Fruit fly (Drosophila melanogaster): ENCODE results near the gene CG34109.

The CG34109 gene

DNA sequence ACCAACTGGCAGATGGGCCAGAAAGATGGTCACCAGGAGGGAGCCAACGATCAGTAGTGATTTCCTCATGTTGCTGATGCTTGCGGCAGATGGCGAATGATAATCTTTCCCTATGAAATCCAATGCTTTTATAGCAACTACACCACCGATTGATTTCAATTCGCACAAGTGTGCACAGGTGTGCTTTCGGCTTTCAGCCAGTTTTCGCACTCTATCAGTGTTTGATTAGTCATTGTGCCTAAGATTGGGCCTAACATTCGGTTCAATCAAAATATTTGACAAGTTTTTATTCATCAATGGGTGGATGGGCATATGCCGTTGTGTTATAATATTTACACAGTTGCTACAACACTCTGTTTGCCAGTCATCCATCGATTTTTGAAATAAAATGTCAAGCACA is 28.8 kb downstream of the CG34109 start, which contains the start of gene CG13135:
CG13135 (minus strand) TSS at position 101 of the 400 bp plus-strand sequence.
- TF ChIP-seq Sox14 (GFP tag; optimal IDR thresholded peaks at IDR 0.05) (no peak), ss (GFP tag; optimal IDR thresholded peaks at IDR 0.05) (no peak), CG8319 (GFP tag; optimal IDR thresholded peaks at IDR 0.05) (no peak), Hr4 (GFP tag; optimal IDR thresholded peaks at IDR 0.05) (no peak), cyc (GFP tag; optimal IDR thresholded peaks at IDR 0.05) (no peak), CG4318 (GFP tag; optimal IDR thresholded peaks at IDR 0.05) (no peak), CG6163 (GFP tag; IDR thresholded peaks at IDR 0.05) (no peak), spab (GFP tag; optimal IDR thresholded peaks at IDR 0.05) (no peak), CG6854 (GFP tag; optimal IDR thresholded peaks at IDR 0.05) (no peak), net (GFP tag; optimal IDR thresholded peaks at IDR 0.05) (no peak), Ets21C (GFP tag; optimal IDR thresholded peaks at IDR 0.05) (no peak), CG10631 (GFP tag; optimal IDR thresholded peaks at IDR 0.05) (no peak), CG32006 (GFP tag; optimal IDR thresholded peaks at IDR 0.05) (no peak), CG8632 (GFP tag; optimal IDR thresholded peaks at IDR 0.05) (no peak), CG11762 (GFP tag; optimal IDR thresholded peaks at IDR 0.05; ENCODE audit: insufficient read depth) (no peak), CG16779 (tag; optimal IDR thresholded peaks at IDR 0.05) (no peak), CG6792 (GFP tag; optimal IDR thresholded peaks at IDR 0.05) (no peak), CG6808 (GFP tag; optimal IDR thresholded peaks at IDR 0.05) (no peak), eg (GFP tag; IDR thresholded peaks at IDR 0.05) (no peak)

dm6 chr2L:10123963-10124362 is 30.1 kb downstream of the CG34109 start:
- TF ChIP-seq CG1621 (tag; optimal IDR thresholded peaks at IDR 0.05): no peak
- TF ChIP-seq cyc (GFP tag; optimal IDR thresholded peaks at IDR 0.05): no peak
- TF ChIP-seq pdm3 (GFP tag; optimal IDR thresholded peaks at IDR 0.05): no peak
- no peak for TF ChIP-seq ss (GFP tag; optimal IDR thresholded peaks at IDR 0.05)
- no peak for TF ChIP-seq svp (GFP tag)
- no peak for TF ChIP-seq salr (GFP tag; optimal IDR thresholded peaks at IDR 0.05)
- TF ChIP-seq fkh (GFP tag; optimal IDR thresholded peaks at IDR 0.05): no peak
- no peak for TF ChIP-seq Hr39 (GFP tag; optimal IDR thresholded peaks at IDR 0.05)
- no peak for TF ChIP-seq Smox (GFP tag; optimal IDR thresholded peaks at IDR 0.05)
- no peak for TF ChIP-seq CG8632 (GFP tag; optimal IDR thresholded peaks at IDR 0.05)
- no peak for TF ChIP-seq CG8319 (GFP tag; optimal IDR thresholded peaks at IDR 0.05)
- TF ChIP-seq lz (GFP tag; optimal IDR thresholded peaks at IDR 0.05): no peak
- TF ChIP-seq vri (GFP tag; optimal IDR thresholded peaks at IDR 0.05): no peak
- no peak for TF ChIP-seq Eip78C (GFP tag)
- TF ChIP-seq fd85E (GFP tag; optimal IDR thresholded peaks at IDR 0.05): no peak
- no peak for TF ChIP-seq CG6792 (GFP tag; optimal IDR thresholded peaks at IDR 0.05)
- no peak for TF ChIP-seq CG6276 (GFP tag; optimal IDR thresholded peaks at IDR 0.05)
- TF ChIP-seq Ets21C (GFP tag; optimal IDR thresholded peaks at IDR 0.05): no peak
- no peak for TF ChIP-seq Ets96B (tag; optimal IDR thresholded peaks at IDR 0.05)
- no peak for TF ChIP-seq CG15336 (GFP tag; IDR thresholded peaks at IDR 0.05)

dm6 chr2L:10130763-10131162 is 36.9 kb downstream of the CG34109 start:
- TF ChIP-seq svp (GFP tag): no peak
- no peak for TF ChIP-seq lz (GFP tag; optimal IDR thresholded peaks at IDR 0.05)
- no peak for TF ChIP-seq Eip75B (GFP tag; optimal IDR thresholded peaks at IDR 0.05)
- TF ChIP-seq Sox14 (GFP tag; optimal IDR thresholded peaks at IDR 0.05): no peak
- no peak for TF ChIP-seq achi (GFP tag; optimal IDR thresholded peaks at IDR 0.05)
- no peak for TF ChIP-seq CG8632 (GFP tag; optimal IDR thresholded peaks at IDR 0.05)
- no peak for TF ChIP-seq CG15336 (GFP tag; IDR thresholded peaks at IDR 0.05)
- TF ChIP-seq Lpt (GFP tag; optimal IDR thresholded peaks at IDR 0.05): no peak
- no peak for TF ChIP-seq cyc (GFP tag; optimal IDR thresholded peaks at IDR 0.05)
- no peak for TF ChIP-seq dsx (GFP tag; optimal IDR thresholded peaks at IDR 0.05; ENCODE audit: poor library complexity, severe bottlenecking)
- TF ChIP-seq acj6 (GFP tag; optimal IDR thresholded peaks at IDR 0.05): no peak
- TF ChIP-seq Sox102F (GFP tag; optimal IDR thresholded peaks at IDR 0.05): no peak
- TF ChIP-seq vri (GFP tag; optimal IDR thresholded peaks at IDR 0.05): no peak
- no peak for TF ChIP-seq CG3919 (GFP tag; optimal IDR thresholded peaks at IDR 0.05)
- no peak for TF ChIP-seq Gug (GFP tag; IDR thresholded peaks at IDR 0.05)
